Worm (Caenorhabditis elegans) whole organism, midembryonic: ENCODE data around the gene clec-184.

Source experiments
- ztf-23 ChIP-seq: fragments of 200-800 bp; sonication (Bioruptor generic); IDR thresholded peaks from 2 replicates; pipeline ENCODE4 v1.3.6; 2022; ENCODE audit warnings: missing genetic modification reagents, missing genetic modification characterization, missing compliant biosample characterization
- ztf-29 ChIP-seq: fragments of 200-800 bp; sonication (Bioruptor generic); IDR thresholded peaks from 2 replicates; pipeline ENCODE4 v1.3.6; 2022; ENCODE audit warnings: missing genetic modification reagents, missing genetic modification characterization, missing compliant biosample characterization

- TF ChIP-seq ztf-29: no peak
- no peak for TF ChIP-seq ztf-23
Observed at ce11 chrIV:12443936-12444335, 11.5 kb downstream of the clec-184 start, which contains the start of gene C25G4.2.
